Worm (Caenorhabditis elegans) whole organism, L2 larva: Measurements from ENCODE around the gene rfc-2.

ENCODE experiments used
- C34F6.9 ChIP-seq: fragments of 150-350 bp; optimal IDR thresholded peaks from 2 replicates; lab custom pipeline; 2014; ENCODE audit warnings: missing biosample characterization, missing genetic modification characterization
- F13H6.1 ChIP-seq: sonication (generic microtip); optimal IDR thresholded peaks from 2 replicates; lab custom pipeline; 2016; ENCODE audit warnings: missing genetic modification characterization, missing compliant biosample characterization
- R02D3.7 ChIP-seq: fragments of 150-350 bp; optimal IDR thresholded peaks from 2 replicates; lab custom pipeline; 2014; ENCODE audit warnings: missing biosample characterization, missing genetic modification characterization
- Y55F3AM.14 ChIP-seq: fragments of 200-800 bp; sonication (Bioruptor generic); optimal IDR thresholded peaks from 2 replicates; lab custom pipeline; 2018; ENCODE audit warnings: mild to moderate bottlenecking, missing genetic modification characterization, missing compliant biosample characterization
- ZK546.5 ChIP-seq: sonication (generic microtip); optimal IDR thresholded peaks from 2 replicates; lab custom pipeline; 2017; ENCODE audit warnings: missing biosample characterization, missing genetic modification characterization
- alr-1 ChIP-seq: fragments of 150-350 bp; optimal IDR thresholded peaks from 2 replicates; lab custom pipeline; 2014; ENCODE audit warnings: missing biosample characterization, missing genetic modification characterization
- aly-2 ChIP-seq: fragments of 150-350 bp; optimal IDR thresholded peaks from 2 replicates; lab custom pipeline; 2014; ENCODE audit warnings: missing biosample characterization, missing genetic modification characterization
- ama-1 ChIP-seq: fragments of 150-350 bp; optimal IDR thresholded peaks from 2 replicates; lab custom pipeline; 2018; ENCODE audit warnings: inconsistent platforms
- ceh-82 ChIP-seq: fragments of 150-350 bp; optimal IDR thresholded peaks from 2 replicates; lab custom pipeline; 2014; ENCODE audit warnings: missing biosample characterization, missing genetic modification characterization
- dmd-4 ChIP-seq: sonication (generic microtip); optimal IDR thresholded peaks from 2 replicates; lab custom pipeline; 2017; ENCODE audit warnings: missing biosample characterization, missing genetic modification characterization
- egl-27 ChIP-seq: sonication (generic microtip); optimal IDR thresholded peaks from 3 replicates; lab custom pipeline; 2017; ENCODE audit warnings: missing biosample characterization, missing genetic modification reagents, missing genetic modification characterization
- elt-1 ChIP-seq: fragments of 150-350 bp; optimal IDR thresholded peaks from 2 replicates; lab custom pipeline; 2014; ENCODE audit warnings: missing biosample characterization, missing genetic modification characterization
- elt-3 ChIP-seq: sonication (generic microtip); optimal IDR thresholded peaks from 2 replicates; lab custom pipeline; 2017; ENCODE audit warnings: missing biosample characterization, missing genetic modification characterization
- gmeb-1 ChIP-seq: fragments of 150-350 bp; optimal IDR thresholded peaks from 2 replicates; lab custom pipeline; 2014; ENCODE audit warnings: missing biosample characterization, missing genetic modification characterization
- lin-11 ChIP-seq: fragments of 150-350 bp; sonication (generic microtip); optimal IDR thresholded peaks from 2 replicates; lab custom pipeline; 2014; ENCODE audit warnings: missing biosample characterization, missing genetic modification characterization, inconsistent platforms, mixed read lengths
- lin-13 ChIP-seq: fragments of 150-350 bp; optimal IDR thresholded peaks from 2 replicates; lab custom pipeline; 2014; ENCODE audit warnings: missing biosample characterization, missing genetic modification reagents, missing genetic modification characterization
- lsy-2 ChIP-seq, 2 experiments: fragments of 150-350 bp in 1 of 2; sonication (generic microtip) in 1 of 2; optimal IDR thresholded peaks; 2 replicates each; lab custom pipeline; 2014 to 2017; ENCODE audit warnings: missing biosample characterization in 2 of 2, missing genetic modification characterization in 2 of 2
- mab-5 ChIP-seq: fragments of 150-350 bp; optimal IDR thresholded peaks from 2 replicates; lab custom pipeline; 2014; ENCODE audit warnings: missing biosample characterization, missing genetic modification characterization
- mbf-1 ChIP-seq: sonication (generic microtip); optimal IDR thresholded peaks from 2 replicates; lab custom pipeline; 2017; ENCODE audit warnings: missing biosample characterization, missing genetic modification characterization
- mdl-1 ChIP-seq, 2 experiments: fragments of 150-350 bp in 1 of 2; sonication (generic microtip) in 1 of 2; optimal IDR thresholded peaks; 2 replicates each; lab custom pipeline; 2017; ENCODE audit warnings: missing biosample characterization in 2 of 2, missing genetic modification characterization in 2 of 2
- nhr-10 ChIP-seq: sonication (generic microtip); optimal IDR thresholded peaks from 2 replicates; lab custom pipeline; 2017; ENCODE audit warnings: missing biosample characterization, missing genetic modification characterization
- nhr-11 ChIP-seq: fragments of 150-350 bp; optimal IDR thresholded peaks from 2 replicates; lab custom pipeline; 2014; ENCODE audit warnings: missing biosample characterization, missing genetic modification characterization
- nhr-129 ChIP-seq: fragments of 150-350 bp; optimal IDR thresholded peaks from 2 replicates; lab custom pipeline; 2014; ENCODE audit warnings: missing biosample characterization, missing genetic modification characterization
- nhr-21 ChIP-seq: fragments of 150-350 bp; optimal IDR thresholded peaks from 2 replicates; lab custom pipeline; 2014; ENCODE audit warnings: missing biosample characterization, missing genetic modification characterization
- nhr-23 ChIP-seq: fragments of 150-350 bp; optimal IDR thresholded peaks from 2 replicates; lab custom pipeline; 2014; ENCODE audit warnings: missing biosample characterization, missing genetic modification reagents, missing genetic modification characterization
- nhr-25 ChIP-seq: fragments of 150-350 bp; sonication (generic microtip); optimal IDR thresholded peaks from 3 replicates; lab custom pipeline; 2014; ENCODE audit warnings: missing biosample characterization, missing genetic modification characterization
- nhr-6 ChIP-seq: fragments of 150-350 bp; optimal IDR thresholded peaks from 2 replicates; lab custom pipeline; 2014; ENCODE audit warnings: missing biosample characterization, missing genetic modification characterization
- sem-4 ChIP-seq: fragments of 150-350 bp; optimal IDR thresholded peaks from 2 replicates; lab custom pipeline; 2014; ENCODE audit warnings: missing biosample characterization, missing genetic modification reagents, missing genetic modification characterization
- skn-1 ChIP-seq: sonication (generic microtip); optimal IDR thresholded peaks from 2 replicates; lab custom pipeline; 2017; ENCODE audit warnings: missing biosample characterization, missing genetic modification characterization
- sma-3 ChIP-seq: sonication (generic microtip); optimal IDR thresholded peaks from 2 replicates; lab custom pipeline; 2016; ENCODE audit warnings: missing genetic modification reagents, missing genetic modification characterization, missing compliant biosample characterization
- snpc-4 ChIP-seq: fragments of 150-350 bp; optimal IDR thresholded peaks from 2 replicates; lab custom pipeline; 2014; ENCODE audit warnings: missing biosample characterization, missing genetic modification characterization
- unc-39 ChIP-seq: fragments of 150-350 bp; optimal IDR thresholded peaks from 2 replicates; lab custom pipeline; 2014; ENCODE audit warnings: missing biosample characterization, missing genetic modification characterization
- unc-55 ChIP-seq: fragments of 150-350 bp; sonication (generic microtip); optimal IDR thresholded peaks from 3 replicates; lab custom pipeline; 2014; ENCODE audit warnings: missing biosample characterization, missing genetic modification reagents, missing genetic modification characterization
- zag-1 ChIP-seq: fragments of 150-350 bp; optimal IDR thresholded peaks from 2 replicates; lab custom pipeline; 2014; ENCODE audit warnings: missing biosample characterization, missing genetic modification characterization
- ztf-1 ChIP-seq: fragments of 200-800 bp; sonication (Bioruptor generic); conservative IDR thresholded peaks from 2 replicates; pipeline ENCODE4 v1.3.6; 2022; ENCODE audit warnings: missing genetic modification characterization, missing compliant biosample characterization
- ztf-11 ChIP-seq: sonication (generic microtip); optimal IDR thresholded peaks from 2 replicates; lab custom pipeline; 2017; ENCODE audit warnings: missing biosample characterization, missing genetic modification characterization
- ztf-4 ChIP-seq: fragments of 150-350 bp; optimal IDR thresholded peaks from 2 replicates; lab custom pipeline; 2014; ENCODE audit warnings: missing biosample characterization, missing genetic modification characterization

rfc-2 gene

ce11 chrIV:1346981-1347380 is at the start of gene rfc-2:
Gene rfc-2, plus strand, starts transcription at chrIV:1347314.
- TF ChIP-seq lsy-2 (tag; optimal IDR thresholded peaks at IDR 0.05; lab: Kevin White, UChicago) = peak in 1 of 2 experiments; percentile 49
- TF ChIP-seq ceh-82 (tag; lab: Kevin White, UChicago) = no peak
- no peak for TF ChIP-seq nhr-10 (tag; lab: Kevin White, UChicago)
- no peak for TF ChIP-seq nhr-23 (tag; lab: Kevin White, UChicago)
- TF ChIP-seq unc-55 (GFP tag; lab: Kevin White, UChicago) = peak; percentile 60
- no peak for TF ChIP-seq unc-39 (tag; lab: Kevin White, UChicago)
- peak; percentile 34 for TF ChIP-seq gmeb-1 (tag; lab: Kevin White, UChicago)
- no peak for TF ChIP-seq alr-1 (tag; lab: Kevin White, UChicago)
- no peak for TF ChIP-seq zag-1 (tag; lab: Kevin White, UChicago)
- no peak for TF ChIP-seq nhr-25 (tag; lab: Kevin White, UChicago)
- no peak for TF ChIP-seq ztf-11 (tag; lab: Kevin White, UChicago)
- no peak for TF ChIP-seq ztf-1 (GFP tag; lab: Robert Waterston, UW)
- TF ChIP-seq ZK546.5 (tag; lab: Kevin White, UChicago) = no peak
- TF ChIP-seq nhr-11 (tag; lab: Kevin White, UChicago) = no peak
- no peak for TF ChIP-seq mab-5 (tag; lab: Kevin White, UChicago)
- peak; percentile 41 for TF ChIP-seq lin-13 (GFP tag; lab: Kevin White, UChicago)
- TF ChIP-seq nhr-6 (tag; lab: Kevin White, UChicago) = no peak
- TF ChIP-seq elt-3 (tag; lab: Kevin White, UChicago) = no peak
- TF ChIP-seq C34F6.9 (tag; lab: Kevin White, UChicago) = peak; percentile 55
- no peak for TF ChIP-seq skn-1 (tag; lab: Kevin White, UChicago)
- no peak for TF ChIP-seq mdl-1 (tag; optimal IDR thresholded peaks at IDR 0.05; lab: Kevin White, UChicago)
- TF ChIP-seq R02D3.7 (tag; lab: Kevin White, UChicago) = no peak
- TF ChIP-seq aly-2 (tag; lab: Kevin White, UChicago) = no peak
- TF ChIP-seq, all 48 proteins: peak for 5

ce11 chrIV:1298984-1299383 is 48.1 kb upstream of the rfc-2 start:
- no peak for TF ChIP-seq ztf-4 (tag; lab: Kevin White, UChicago)
- no peak for TF ChIP-seq mbf-1 (tag; lab: Kevin White, UChicago)
- no peak for TF ChIP-seq R02D3.7 (tag; lab: Kevin White, UChicago)
- TF ChIP-seq sma-3 (GFP tag; lab: Kevin White, UChicago) = no peak
- no peak for TF ChIP-seq unc-39 (tag; lab: Kevin White, UChicago)
- TF ChIP-seq nhr-11 (tag; lab: Kevin White, UChicago) = no peak
- TF ChIP-seq nhr-21 = no peak
- TF ChIP-seq nhr-23 (tag; lab: Kevin White, UChicago) = no peak
- no peak for TF ChIP-seq ZK546.5 (tag; lab: Kevin White, UChicago)
- no peak for TF ChIP-seq dmd-4 (tag; lab: Kevin White, UChicago)
- TF ChIP-seq ztf-11 (tag; lab: Kevin White, UChicago) = no peak
- no peak for TF ChIP-seq nhr-6 (tag; lab: Kevin White, UChicago)
- no peak for TF ChIP-seq unc-55 (GFP tag; lab: Kevin White, UChicago)
- no peak for TF ChIP-seq skn-1 (tag; lab: Kevin White, UChicago)
- no peak for TF ChIP-seq snpc-4 (tag; lab: Kevin White, UChicago)
- no peak for TF ChIP-seq lin-13 (GFP tag; lab: Kevin White, UChicago)
- no peak for TF ChIP-seq lin-11
- no peak for TF ChIP-seq egl-27 (tag; lab: Kevin White, UChicago)
- no peak for TF ChIP-seq ceh-82 (tag; lab: Kevin White, UChicago)
- TF ChIP-seq ama-1 = no peak

- no peak for TF ChIP-seq Y55F3AM.14 (GFP tag; lab: Kevin White, UChicago)
- TF ChIP-seq nhr-129 (tag; lab: Kevin White, UChicago) = peak; percentile 18
- no peak for TF ChIP-seq nhr-10 (tag; lab: Kevin White, UChicago)
- TF ChIP-seq aly-2 (tag; lab: Kevin White, UChicago) = no peak
- no peak for TF ChIP-seq elt-1
- peak; percentile 31 to 62 for TF ChIP-seq lsy-2 (tag; optimal IDR thresholded peaks at IDR 0.05; lab: Kevin White, UChicago)
- peak; percentile 88 for TF ChIP-seq gmeb-1 (tag; lab: Kevin White, UChicago)
- peak; percentile 0 for TF ChIP-seq egl-27 (tag; lab: Kevin White, UChicago)
- no peak for TF ChIP-seq sem-4 (tag; lab: Kevin White, UChicago)
- TF ChIP-seq ceh-82 (tag; lab: Kevin White, UChicago) = no peak
- peak; percentile 28 for TF ChIP-seq nhr-25 (tag; lab: Kevin White, UChicago)
- TF ChIP-seq R02D3.7 (tag; lab: Kevin White, UChicago) = no peak
- no peak for TF ChIP-seq F13H6.1
- TF ChIP-seq sma-3 (GFP tag; lab: Kevin White, UChicago) = peak; percentile 4
- peak; percentile 17 for TF ChIP-seq C34F6.9 (tag; lab: Kevin White, UChicago)
- TF ChIP-seq unc-55 (GFP tag; lab: Kevin White, UChicago) = peak; percentile 71
- peak; percentile 9 for TF ChIP-seq lin-13 (GFP tag; lab: Kevin White, UChicago)
These were observed 37.4 kb upstream of the rfc-2 start, which contains the start of the genes ddx-46 and F53H1.4 for ce11 chrIV:1309600-1310207. Gene ddx-46, minus strand, starts transcription at chrIV:1309650. Gene F53H1.4, plus strand, starts transcription at chrIV:1310166.
